Fruit fly (Drosophila melanogaster): Measurements from ENCODE around the gene CG34283.

The CG34283 gene

DNA sequence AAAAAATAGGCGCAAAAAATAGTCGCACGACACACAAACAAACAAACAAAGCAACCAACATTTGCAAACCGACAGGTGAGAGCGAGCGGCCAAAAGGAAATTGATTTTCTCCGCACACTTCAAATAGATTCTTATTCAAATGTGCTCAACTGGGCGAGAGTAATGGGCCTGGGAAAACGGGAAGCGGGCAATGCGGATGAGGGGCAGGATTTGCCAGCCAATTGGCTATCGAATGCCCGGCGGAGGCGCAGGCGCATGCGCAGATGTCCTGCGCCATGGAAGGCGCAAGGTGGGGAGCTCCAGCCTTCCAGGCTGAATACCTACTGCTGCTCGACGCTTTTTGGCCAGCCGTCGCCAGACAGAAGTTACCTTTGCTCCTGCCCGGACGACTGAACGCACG, 17.2 kb downstream of the CG34283 start, which contains the start of the genes ChAT and VAChT:
Gene ChAT (plus strand): TSS at position 352 of the 400 bp plus-strand sequence.
Gene VAChT (plus strand): TSS at position 352 of the 400 bp plus-strand sequence.
- TF ChIP-seq D1 (tag; optimal IDR thresholded peaks at IDR 0.05), result no peak
- no peak for TF ChIP-seq Ets98B (GFP tag; IDR thresholded peaks at IDR 0.05)
- no peak for TF ChIP-seq fd96Ca (GFP tag; IDR thresholded peaks at IDR 0.05)

DNA sequence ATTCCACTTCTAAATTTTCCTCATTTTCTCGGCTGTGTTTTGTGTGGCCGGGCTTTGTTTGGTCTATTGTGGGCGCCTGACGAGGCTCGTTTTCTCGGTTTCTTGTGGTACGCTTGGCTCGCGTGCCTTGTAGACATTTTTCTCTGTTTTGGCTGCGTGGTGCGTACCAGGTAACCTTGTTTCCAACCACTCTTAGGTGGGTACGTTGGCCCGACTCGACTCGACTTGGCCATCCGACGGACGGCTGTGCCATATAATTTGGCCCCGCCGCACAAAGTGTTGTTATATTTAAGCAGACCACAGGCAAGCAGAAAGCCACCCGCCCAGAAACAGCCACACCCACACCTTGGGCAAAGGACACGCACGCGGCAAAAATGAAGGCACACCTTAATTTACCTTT, 18.9 kb downstream of the CG34283 start:
- TF ChIP-seq CG12605 (GFP tag; IDR thresholded peaks at IDR 0.05), result no peak
- no peak for TF ChIP-seq CG15710 (tag; optimal IDR thresholded peaks at IDR 0.05)
- no peak for TF ChIP-seq D1 (tag; optimal IDR thresholded peaks at IDR 0.05)
- TF ChIP-seq gl (tag; optimal IDR thresholded peaks at IDR 0.05), result no peak
- TF ChIP-seq CG13204 (GFP tag; optimal IDR thresholded peaks at IDR 0.05), result no peak
- no peak for TF ChIP-seq CG10348 (GFP tag; IDR thresholded peaks at IDR 0.05)
- TF ChIP-seq Pif1B (GFP tag; optimal IDR thresholded peaks at IDR 0.05), result no peak
- no peak for TF ChIP-seq fd96Ca (GFP tag; IDR thresholded peaks at IDR 0.05)

DNA sequence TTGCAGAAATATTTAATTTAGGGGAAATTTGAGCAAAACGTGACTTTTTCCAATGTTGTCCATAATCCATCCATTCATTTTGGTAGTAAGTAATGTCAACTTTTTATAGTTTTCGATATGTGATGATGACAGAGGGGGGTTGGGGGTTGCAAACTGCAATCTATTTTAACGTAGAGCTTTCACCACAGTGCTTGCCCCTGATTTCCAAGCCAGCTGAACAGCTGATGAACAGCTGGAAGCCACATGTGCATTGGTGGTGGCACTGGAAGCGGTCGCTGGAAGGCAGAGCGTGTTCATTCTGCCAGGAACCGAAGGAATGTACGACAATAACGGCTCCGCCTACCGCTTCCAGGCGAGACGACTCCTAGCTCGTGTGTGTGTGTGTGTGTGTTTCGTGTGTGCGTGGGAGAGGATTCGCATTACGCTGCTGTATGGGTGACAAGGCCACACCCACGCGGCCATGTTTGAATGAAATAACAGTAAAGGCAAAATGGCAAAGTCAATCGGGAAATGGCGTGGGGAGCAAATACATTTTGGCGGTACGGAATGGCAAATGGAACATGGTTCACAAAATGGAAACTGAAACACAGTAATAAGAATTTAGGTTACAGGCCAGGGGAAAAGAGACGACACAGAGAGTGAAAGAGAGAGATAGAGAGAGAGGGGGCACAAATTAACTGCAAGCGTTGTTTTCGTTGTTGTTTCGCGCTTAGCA, 23.4 kb downstream of the CG34283 start:
- TF ChIP-seq Ets98B (GFP tag; IDR thresholded peaks at IDR 0.05) (no peak), CG8301 (tag; optimal IDR thresholded peaks at IDR 0.05) (no peak), CG8159 (tag; optimal IDR thresholded peaks at IDR 0.05) (no peak)

DNA sequence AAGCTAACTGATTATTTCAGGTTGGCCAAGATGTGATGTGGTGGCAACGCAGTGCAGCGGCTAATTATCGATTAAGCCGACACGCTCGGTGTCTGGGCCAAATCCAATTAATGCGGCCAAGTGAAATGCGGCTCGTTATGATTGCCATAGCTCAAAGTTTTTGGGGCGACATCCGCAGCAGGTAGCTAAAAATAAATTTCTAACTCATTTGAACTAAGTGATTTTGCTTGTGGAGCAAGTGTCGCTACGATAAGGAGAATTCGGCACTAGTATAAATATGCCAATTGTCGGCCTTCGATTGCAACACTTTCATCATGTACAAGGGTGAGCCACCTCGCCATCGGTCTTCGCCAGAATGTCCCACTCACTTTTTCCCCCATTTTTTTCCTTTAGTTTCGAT, 27.4 kb downstream of the CG34283 start, which contains the start of gene CG34282:
Gene CG34282 (plus strand): TSS at position 301 of the 400 bp plus-strand sequence.
- TF ChIP-seq CG32121 (GFP tag; IDR thresholded peaks at IDR 0.05), result no peak
- no peak for TF ChIP-seq Ets98B (GFP tag; IDR thresholded peaks at IDR 0.05)
- TF ChIP-seq gl (tag; optimal IDR thresholded peaks at IDR 0.05), result no peak
- no peak for TF ChIP-seq CG10348 (GFP tag; IDR thresholded peaks at IDR 0.05)
- no peak for TF ChIP-seq Pif1B (GFP tag; optimal IDR thresholded peaks at IDR 0.05)
- no peak for TF ChIP-seq CG34367 (tag; optimal IDR thresholded peaks at IDR 0.05)
- TF ChIP-seq CG8301 (tag; optimal IDR thresholded peaks at IDR 0.05), result no peak
- TF ChIP-seq fd96Ca (GFP tag; IDR thresholded peaks at IDR 0.05), result no peak
- TF ChIP-seq rn (GFP tag; IDR thresholded peaks at IDR 0.05), result no peak
- TF ChIP-seq CG13204 (GFP tag; optimal IDR thresholded peaks at IDR 0.05), result no peak
- TF ChIP-seq CG12605 (GFP tag; IDR thresholded peaks at IDR 0.05), result no peak
- no peak for TF ChIP-seq CG9948 (tag; optimal IDR thresholded peaks at IDR 0.05)
- no peak for TF ChIP-seq D1 (tag; optimal IDR thresholded peaks at IDR 0.05)
- TF ChIP-seq Snoo (tag; optimal IDR thresholded peaks at IDR 0.05), result no peak
- TF ChIP-seq CG17806 (tag; optimal IDR thresholded peaks at IDR 0.05), result no peak
- TF ChIP-seq CG15710 (tag; optimal IDR thresholded peaks at IDR 0.05), result no peak
- TF ChIP-seq CG8159 (tag; optimal IDR thresholded peaks at IDR 0.05), result no peak
- TF ChIP-seq EcR (GFP tag; optimal IDR thresholded peaks at IDR 0.05), result no peak

DNA sequence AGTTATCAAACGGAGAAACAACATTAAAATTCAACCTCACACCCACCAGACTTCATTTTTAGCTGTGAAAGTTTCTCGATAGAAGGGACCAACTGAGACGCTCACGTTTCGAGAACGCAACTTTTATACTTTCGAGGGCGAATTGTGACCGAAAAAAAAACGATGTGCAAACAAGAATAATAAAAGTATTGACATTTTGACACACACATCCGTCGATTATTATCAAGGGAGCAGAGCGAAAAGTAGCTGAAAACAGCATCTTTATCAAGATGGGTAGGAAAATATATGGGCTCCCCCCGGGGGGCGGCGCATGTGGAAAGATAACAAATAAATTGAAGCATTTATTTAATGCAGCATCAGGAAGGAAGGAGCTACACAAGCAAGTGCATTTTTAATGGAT, 28.8 kb downstream of the CG34283 start, which contains the start of gene CG14300:
Gene CG14300 (minus strand): TSS at position 101 of the 400 bp plus-strand sequence.
- TF ChIP-seq CG10348 (GFP tag; IDR thresholded peaks at IDR 0.05) (no peak), CG8301 (tag; optimal IDR thresholded peaks at IDR 0.05) (no peak), CG13204 (GFP tag; optimal IDR thresholded peaks at IDR 0.05) (no peak)

DNA sequence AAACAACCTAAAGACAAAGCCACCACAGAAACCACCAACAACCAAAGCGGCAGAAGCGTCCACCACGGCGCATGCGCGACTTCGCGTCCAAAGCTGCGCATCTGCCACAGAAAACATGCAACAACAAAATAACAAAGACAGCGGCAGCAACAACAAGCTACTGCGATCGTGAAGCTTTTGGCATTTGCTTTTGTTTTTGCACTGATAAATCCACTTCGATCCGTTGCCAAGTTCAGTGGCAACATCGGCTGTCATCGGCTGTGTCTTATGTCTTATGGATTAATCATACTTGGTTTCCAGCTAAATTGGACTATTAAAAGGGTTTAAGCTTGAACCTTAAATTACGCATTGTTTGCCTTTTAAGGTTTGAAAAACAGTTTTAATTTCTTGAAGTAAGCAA, 29.8 kb downstream of the CG34283 start, which contains the start of gene Muc91C:
Gene Muc91C (minus strand): TSS at position 101 of the 400 bp plus-strand sequence.
- no peak for TF ChIP-seq CG8159 (tag; optimal IDR thresholded peaks at IDR 0.05)
- TF ChIP-seq CG15710 (tag; optimal IDR thresholded peaks at IDR 0.05), result no peak
- no peak for TF ChIP-seq CG32121 (GFP tag; IDR thresholded peaks at IDR 0.05)
- TF ChIP-seq rn (GFP tag; IDR thresholded peaks at IDR 0.05), result no peak
- TF ChIP-seq CG14655 (GFP tag; optimal IDR thresholded peaks at IDR 0.05), result no peak
- TF ChIP-seq fd96Ca (GFP tag; IDR thresholded peaks at IDR 0.05), result no peak
- TF ChIP-seq CG4496 (GFP tag; IDR thresholded peaks at IDR 0.05), result no peak
- no peak for TF ChIP-seq CG17806 (tag; optimal IDR thresholded peaks at IDR 0.05)
- no peak for TF ChIP-seq CG8301 (tag; optimal IDR thresholded peaks at IDR 0.05)
- no peak for TF ChIP-seq Ets98B (GFP tag; IDR thresholded peaks at IDR 0.05)
- no peak for TF ChIP-seq CG9948 (tag; optimal IDR thresholded peaks at IDR 0.05)
- no peak for TF ChIP-seq Pif1B (GFP tag; optimal IDR thresholded peaks at IDR 0.05)
- TF ChIP-seq Pif1A (GFP tag; optimal IDR thresholded peaks at IDR 0.05), result no peak
- no peak for TF ChIP-seq CG34367 (tag; optimal IDR thresholded peaks at IDR 0.05)
- TF ChIP-seq CG12605 (GFP tag; IDR thresholded peaks at IDR 0.05), result no peak
- no peak for TF ChIP-seq CG13204 (GFP tag; optimal IDR thresholded peaks at IDR 0.05)
- no peak for TF ChIP-seq EcR (GFP tag; optimal IDR thresholded peaks at IDR 0.05)
- no peak for TF ChIP-seq D1 (tag; optimal IDR thresholded peaks at IDR 0.05)
- TF ChIP-seq gl (tag; optimal IDR thresholded peaks at IDR 0.05), result no peak
- TF ChIP-seq Snoo (tag; optimal IDR thresholded peaks at IDR 0.05), result no peak

DNA sequence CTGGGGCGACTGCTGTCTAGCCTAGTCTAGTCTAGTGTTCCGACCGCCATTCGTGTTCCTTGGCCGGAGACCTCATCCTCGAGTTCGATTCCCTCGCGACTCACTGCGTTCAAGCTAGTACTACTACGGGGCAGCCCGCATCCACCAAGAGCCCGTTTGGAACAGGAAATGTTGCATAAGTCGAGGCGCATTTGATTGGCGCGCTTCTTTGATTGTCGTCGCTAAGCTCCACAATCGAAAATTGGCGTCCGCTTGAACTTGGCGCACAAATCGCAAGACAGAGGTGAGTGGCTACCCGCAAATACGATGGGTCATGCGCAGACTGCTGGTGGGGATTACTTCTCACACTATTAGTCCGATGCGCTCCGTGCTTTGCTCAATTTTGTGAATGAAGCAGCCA, 41.3 kb downstream of the CG34283 start:
- TF ChIP-seq Ets98B (GFP tag; IDR thresholded peaks at IDR 0.05) (no peak), CG17806 (tag; optimal IDR thresholded peaks at IDR 0.05) (no peak), CG13204 (GFP tag; optimal IDR thresholded peaks at IDR 0.05) (no peak), CG4496 (GFP tag; IDR thresholded peaks at IDR 0.05) (no peak), CG32121 (GFP tag; IDR thresholded peaks at IDR 0.05) (no peak), CG12605 (GFP tag; IDR thresholded peaks at IDR 0.05) (no peak), D1 (tag; optimal IDR thresholded peaks at IDR 0.05) (no peak), CG8159 (tag; optimal IDR thresholded peaks at IDR 0.05) (no peak), Pif1B (GFP tag; optimal IDR thresholded peaks at IDR 0.05) (no peak), CG8301 (tag; optimal IDR thresholded peaks at IDR 0.05) (no peak), CG10348 (GFP tag; IDR thresholded peaks at IDR 0.05) (no peak), CG15710 (tag; optimal IDR thresholded peaks at IDR 0.05) (no peak), CG14655 (GFP tag; optimal IDR thresholded peaks at IDR 0.05) (no peak), EcR (GFP tag; optimal IDR thresholded peaks at IDR 0.05) (no peak), rn (GFP tag; IDR thresholded peaks at IDR 0.05) (no peak)
